Fruit fly (Drosophila melanogaster) whole organism, embryonic: Measurements from ENCODE around the gene ninaC.

Experiments
- Ada2b ChIP-seq: fragments of 200-800 bp; sonication (Bioruptor generic); IDR thresholded peaks from 2 replicates; pipeline ENCODE4 v1.3.6; 2022; ENCODE audit warnings: missing biosample characterization, missing genetic modification characterization
- Aef1 ChIP-seq: fragments of 200-800 bp; sonication (Bioruptor generic); IDR thresholded peaks from 3 replicates; pipeline ENCODE4 v1.3.6; 2022; ENCODE audit warnings: missing biosample characterization, missing genetic modification characterization
- BtbVII ChIP-seq: fragments of 200-800 bp; sonication (Bioruptor generic); optimal IDR thresholded peaks from 3 replicates; lab custom pipeline; 2017; ENCODE audit warnings: missing biosample characterization, mild to moderate bottlenecking, missing genetic modification characterization
- CG10321 ChIP-seq: fragments of 200-800 bp; sonication (Bioruptor generic); IDR thresholded peaks from 2 replicates; pipeline ENCODE4 v1.3.6; 2022; ENCODE audit warnings: missing biosample characterization, missing genetic modification characterization
- CG10366 ChIP-seq: fragments of 200-800 bp; sonication (Bioruptor generic); IDR thresholded peaks from 2 replicates; pipeline ENCODE4 v1.3.6; 2022; ENCODE audit warnings: missing biosample characterization, missing genetic modification characterization
- CG11085 ChIP-seq: fragments of 200-800 bp; sonication (Bioruptor generic); IDR thresholded peaks from 2 replicates; pipeline ENCODE4 v1.3.6; 2022; ENCODE audit warnings: missing biosample characterization, missing genetic modification characterization
- CG13894 ChIP-seq: fragments of 200-800 bp; sonication (Bioruptor generic); optimal IDR thresholded peaks from 3 replicates; lab custom pipeline; 2018; ENCODE audit warnings: missing biosample characterization, mild to moderate bottlenecking, missing genetic modification characterization, moderate library complexity
- CG15011 ChIP-seq: fragments of 200-800 bp; sonication (Bioruptor generic); optimal IDR thresholded peaks from 3 replicates; lab custom pipeline; 2018; ENCODE audit warnings: missing biosample characterization, mild to moderate bottlenecking, missing genetic modification characterization
- CG16813 ChIP-seq: fragments of 200-800 bp; sonication (Bioruptor generic); IDR thresholded peaks from 3 replicates; pipeline ENCODE4 v1.3.6; 2022; ENCODE audit warnings: missing biosample characterization, missing genetic modification characterization; ENCODE audit not compliant: partially characterized antibody
- CG16863 ChIP-seq: fragments of 200-800 bp; sonication (Bioruptor generic); optimal IDR thresholded peaks from 3 replicates; lab custom pipeline; 2016; ENCODE audit warnings: missing biosample characterization, missing genetic modification characterization
- CG32772 ChIP-seq: fragments of 200-800 bp; sonication (Bioruptor generic); IDR thresholded peaks from 2 replicates; pipeline ENCODE4 v1.3.6; 2022; ENCODE audit warnings: missing biosample characterization, missing genetic modification characterization
- CG33213 ChIP-seq: fragments of 200-800 bp; sonication (Bioruptor generic); optimal IDR thresholded peaks from 3 replicates; lab custom pipeline; 2016; ENCODE audit warnings: missing biosample characterization, missing genetic modification characterization
- CG42726 ChIP-seq: fragments of 200-800 bp; sonication (Bioruptor generic); IDR thresholded peaks from 2 replicates; pipeline ENCODE4 v1.3.6; 2022; ENCODE audit warnings: missing biosample characterization, missing genetic modification characterization; ENCODE audit not compliant: partially characterized antibody
- CG5180 ChIP-seq: fragments of 200-800 bp; sonication (Bioruptor generic); optimal IDR thresholded peaks from 3 replicates; lab custom pipeline; 2017; ENCODE audit warnings: missing biosample characterization, missing genetic modification characterization, mild to moderate bottlenecking, moderate library complexity, missing genetic modification reagents
- CG5245 ChIP-seq: fragments of 200-800 bp; sonication (Bioruptor generic); optimal IDR thresholded peaks from 3 replicates; lab custom pipeline; 2016; ENCODE audit warnings: missing biosample characterization, missing genetic modification characterization
- CG6791 ChIP-seq: fragments of 200-800 bp; sonication (Bioruptor generic); IDR thresholded peaks from 3 replicates; pipeline ENCODE4 v1.3.6; 2022; ENCODE audit warnings: missing biosample characterization, missing genetic modification characterization; ENCODE audit not compliant: partially characterized antibody
- CG8388 ChIP-seq: fragments of 200-800 bp; sonication (Bioruptor generic); optimal IDR thresholded peaks from 2 replicates; lab custom pipeline; 2019; ENCODE audit warnings: missing biosample characterization, mild to moderate bottlenecking, missing genetic modification characterization, moderate library complexity
- CG9215 ChIP-seq: fragments of 200-800 bp; sonication (Bioruptor generic); IDR thresholded peaks from 2 replicates; pipeline ENCODE4 v1.3.6; 2022; ENCODE audit warnings: missing biosample characterization, missing genetic modification characterization
- CG9932 ChIP-seq: fragments of 200-800 bp; sonication (Bioruptor generic); IDR thresholded peaks from 2 replicates; pipeline ENCODE4 v1.3.6; 2022; ENCODE audit warnings: missing biosample characterization, missing genetic modification characterization
- CkIIα-i1 ChIP-seq: fragments of 200-800 bp; sonication (Bioruptor generic); IDR thresholded peaks from 2 replicates; pipeline ENCODE4 v1.3.6; 2022; ENCODE audit warnings: missing biosample characterization, missing genetic modification characterization
- Dref ChIP-seq: fragments of 200-800 bp; sonication (Bioruptor generic); IDR thresholded peaks from 2 replicates; pipeline ENCODE4 v1.3.6; 2022; ENCODE audit warnings: missing biosample characterization, missing genetic modification characterization
- H15 ChIP-seq: fragments of 200-800 bp; sonication (Bioruptor generic); IDR thresholded peaks from 3 replicates; pipeline ENCODE4 v1.3.6; 2022; ENCODE audit warnings: missing biosample characterization, missing genetic modification characterization
- HHEX ChIP-seq: fragments of 200-800 bp; sonication (Bioruptor generic); optimal IDR thresholded peaks from 3 replicates; lab custom pipeline; 2017; ENCODE audit warnings: missing biosample characterization, mild to moderate bottlenecking, missing genetic modification characterization, missing genetic modification reagents
- HmgD ChIP-seq: fragments of 200-800 bp; sonication (Bioruptor generic); optimal IDR thresholded peaks from 3 replicates; lab custom pipeline; 2016; ENCODE audit warnings: missing biosample characterization, missing genetic modification characterization
- Hsf ChIP-seq: fragments of 200-800 bp; sonication (Bioruptor generic); optimal IDR thresholded peaks from 3 replicates; lab custom pipeline; 2016; ENCODE audit warnings: missing biosample characterization, missing genetic modification characterization
- Nf-YB ChIP-seq: fragments of 200-800 bp; sonication (Bioruptor generic); optimal IDR thresholded peaks from 3 replicates; lab custom pipeline; 2019; ENCODE audit warnings: missing biosample characterization, mild to moderate bottlenecking, missing genetic modification characterization, moderate library complexity
- Rfx ChIP-seq: fragments of 200-800 bp; sonication (Bioruptor generic); IDR thresholded peaks from 2 replicates; pipeline ENCODE4 v1.3.6; 2022; ENCODE audit warnings: missing biosample characterization, missing genetic modification characterization
- Xbp1 ChIP-seq: fragments of 200-800 bp; sonication (Bioruptor generic); optimal IDR thresholded peaks from 3 replicates; lab custom pipeline; 2016; ENCODE audit warnings: missing biosample characterization, mild to moderate bottlenecking, missing genetic modification characterization
- Xrp1 ChIP-seq: fragments of 200-800 bp; sonication (Bioruptor generic); IDR thresholded peaks from 2 replicates; pipeline ENCODE4 v1.3.6; 2022; ENCODE audit warnings: missing biosample characterization, missing genetic modification characterization
- ap ChIP-seq: fragments of 200-800 bp; sonication (Bioruptor generic); IDR thresholded peaks from 2 replicates; pipeline ENCODE4 v1.3.6; 2022; ENCODE audit warnings: missing biosample characterization, missing genetic modification characterization
- crol ChIP-seq: fragments of 200-800 bp; sonication (Bioruptor generic); IDR thresholded peaks from 2 replicates; pipeline ENCODE4 v1.3.6; 2022; ENCODE audit warnings: missing biosample characterization, missing genetic modification characterization
- da ChIP-seq: fragments of 200-800 bp; sonication (Bioruptor generic); optimal IDR thresholded peaks from 2 replicates; lab custom pipeline; 2016; ENCODE audit warnings: missing biosample characterization, missing genetic modification characterization
- dmrt99B ChIP-seq: fragments of 200-800 bp; sonication (Bioruptor generic); optimal IDR thresholded peaks from 2 replicates; lab custom pipeline; 2018; ENCODE audit warnings: missing biosample characterization, mild to moderate bottlenecking, missing genetic modification characterization, moderate library complexity
- emc ChIP-seq: fragments of 200-800 bp; sonication (Bioruptor generic); optimal IDR thresholded peaks from 2 replicates; lab custom pipeline; 2016; ENCODE audit warnings: missing biosample characterization, missing genetic modification characterization
- fru ChIP-seq: fragments of >200 bp; optimal IDR thresholded peaks from 2 replicates; lab custom pipeline; 2017
- ftz-f1 ChIP-seq: fragments of 200-800 bp; sonication (Bioruptor generic); optimal IDR thresholded peaks from 2 replicates; lab custom pipeline; 2016; ENCODE audit warnings: missing biosample characterization, missing genetic modification characterization
- gcm ChIP-seq: fragments of 200-800 bp; sonication (Bioruptor generic); optimal IDR thresholded peaks from 2 replicates; lab custom pipeline; 2019; ENCODE audit warnings: missing biosample characterization, mild to moderate bottlenecking, missing genetic modification characterization, moderate library complexity
- gcm2 ChIP-seq: fragments of 200-800 bp; sonication (Bioruptor generic); optimal IDR thresholded peaks from 2 replicates; lab custom pipeline; 2016; ENCODE audit warnings: missing biosample characterization, missing genetic modification characterization
- grn ChIP-seq: fragments of 200-800 bp; sonication (Bioruptor generic); optimal IDR thresholded peaks from 3 replicates; lab custom pipeline; 2017; ENCODE audit warnings: missing biosample characterization, missing genetic modification characterization
- gsb-n ChIP-seq: fragments of 200-800 bp; sonication (Bioruptor generic); optimal IDR thresholded peaks from 3 replicates; lab custom pipeline; 2018; ENCODE audit warnings: missing biosample characterization, mild to moderate bottlenecking, missing genetic modification characterization
- hb ChIP-seq: fragments of 200-800 bp; sonication (Bioruptor generic); IDR thresholded peaks from 3 replicates; pipeline ENCODE4 v1.3.6; 2022; ENCODE audit warnings: missing biosample characterization, missing genetic modification characterization; ENCODE audit not compliant: partially characterized antibody
- inv ChIP-seq: fragments of 200-800 bp; sonication (Bioruptor generic); IDR thresholded peaks from 2 replicates; pipeline ENCODE4 v1.3.6; 2022; ENCODE audit warnings: missing biosample characterization, missing genetic modification characterization; ENCODE audit not compliant: partially characterized antibody
- lbe ChIP-seq: fragments of 200-800 bp; sonication (Bioruptor generic); optimal IDR thresholded peaks from 2 replicates; lab custom pipeline; 2016; ENCODE audit warnings: missing biosample characterization, mild to moderate bottlenecking, missing genetic modification characterization
- lov ChIP-seq, 2 experiments: fragments of 200-800 bp in 1 of 2; fragments of >200 bp in 1 of 2; sonication (Bioruptor generic) in 1 of 2; IDR thresholded peaks in 1 of 2; optimal IDR thresholded peaks in 1 of 2; 2 replicates in 1 of 2; 3 replicates in 1 of 2; pipeline versions ENCODE4 v1.3.6 to Lab custom; 2017 to 2022; ENCODE audit warnings: missing biosample characterization in 1 of 2, missing genetic modification characterization in 1 of 2
- nom ChIP-seq: fragments of 200-800 bp; sonication (Bioruptor generic); optimal IDR thresholded peaks from 2 replicates; lab custom pipeline; 2017; ENCODE audit warnings: missing biosample characterization, missing genetic modification characterization, mild to moderate bottlenecking, moderate library complexity, missing genetic modification reagents
- pros ChIP-seq: fragments of 200-800 bp; sonication (Bioruptor generic); optimal IDR thresholded peaks from 3 replicates; lab custom pipeline; 2019; ENCODE audit warnings: missing biosample characterization, mild to moderate bottlenecking, missing genetic modification characterization, moderate library complexity
- pum ChIP-seq: fragments of 200-800 bp; sonication (Bioruptor generic); optimal IDR thresholded peaks from 2 replicates; lab custom pipeline; 2016; ENCODE audit warnings: missing biosample characterization, missing genetic modification characterization
- seq ChIP-seq: fragments of 200-800 bp; sonication (Bioruptor generic); IDR thresholded peaks from 2 replicates; pipeline ENCODE4 v1.3.6; 2022; ENCODE audit warnings: missing biosample characterization, missing genetic modification characterization
- tgo ChIP-seq: fragments of 200-800 bp; sonication (Bioruptor generic); IDR thresholded peaks from 3 replicates; pipeline ENCODE4 v1.3.6; 2022; ENCODE audit warnings: missing biosample characterization, missing genetic modification characterization
- trem ChIP-seq: fragments of 200-800 bp; optimal IDR thresholded peaks from 3 replicates; lab custom pipeline; 2019; ENCODE audit warnings: missing biosample characterization, mild to moderate bottlenecking, missing genetic modification characterization, moderate library complexity
- z ChIP-seq: fragments of 200-800 bp; sonication (Bioruptor generic); IDR thresholded peaks from 3 replicates; pipeline ENCODE4 v1.3.6; 2022; ENCODE audit warnings: missing biosample characterization, missing genetic modification characterization

The ninaC gene

DNA sequence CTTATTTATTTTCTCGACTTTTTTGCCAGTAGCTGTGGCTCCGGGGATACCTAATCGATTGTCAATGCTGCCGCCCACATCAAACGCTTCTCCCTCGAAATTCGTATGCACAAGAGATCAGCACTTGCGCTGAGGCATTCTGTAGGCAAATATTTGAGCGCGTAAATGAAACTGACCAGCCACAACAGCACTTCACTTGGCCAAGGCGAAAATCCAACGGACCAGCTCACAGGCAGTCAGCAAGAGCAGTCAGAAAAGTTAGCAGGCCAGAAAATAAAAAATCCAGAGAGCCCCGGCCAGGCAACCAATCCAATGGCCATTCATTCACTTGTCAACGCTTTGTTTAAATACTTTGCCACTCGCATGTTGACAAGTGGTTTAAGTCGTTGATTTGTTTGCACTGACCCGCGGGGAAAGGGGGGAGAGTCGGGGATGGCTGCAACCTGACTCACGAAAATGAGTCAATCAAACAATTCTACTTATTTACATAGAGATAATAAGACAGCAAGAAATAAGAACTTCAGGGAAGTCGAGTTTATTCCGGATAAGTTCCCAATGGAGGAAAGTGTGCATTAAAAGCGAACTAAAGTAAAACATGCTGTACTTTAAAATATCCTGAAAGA is 38.0 kb upstream of the ninaC start (continued):
- no peak; the same call in 1 of the 2 replicates for TF ChIP-seq CG32772 (GFP tag; lab: Robert Waterston, UW)
- no peak for TF ChIP-seq gcm2 (GFP tag; lab: Kevin White, UChicago)
- TF ChIP-seq HHEX (GFP tag; lab: Kevin White, UChicago) = no peak
- TF ChIP-seq nom = no peak
- no peak for TF ChIP-seq Ada2b
- peak; percentile 4 for TF ChIP-seq dmrt99B (tag; lab: Kevin White, UChicago)
- TF ChIP-seq gcm (GFP tag; lab: Kevin White, UChicago) = no peak
- TF ChIP-seq BtbVII (GFP tag; lab: Kevin White, UChicago) = no peak
- TF ChIP-seq crol = peak; percentile 40; the same call in 1 of the 2 replicates
- TF ChIP-seq CG5245 (GFP tag; lab: Kevin White, UChicago) = no peak
- peak; percentile 42 for TF ChIP-seq Xrp1
- TF ChIP-seq CG10366 = no peak
- no peak for TF ChIP-seq da (GFP tag; lab: Kevin White, UChicago)
- no peak for TF ChIP-seq CG16813 (GFP tag; lab: Robert Waterston, UW)
- no peak for TF ChIP-seq Rfx (GFP tag; lab: Robert Waterston, UW)
- TF ChIP-seq CG13894 (tag; lab: Kevin White, UChicago) = no peak
- TF ChIP-seq fru (lab: Kevin White, UChicago) = no peak
- TF ChIP-seq ftz-f1 (GFP tag; lab: Kevin White, UChicago) = no peak
- TF ChIP-seq Xbp1 (GFP tag; lab: Kevin White, UChicago) = no peak
- TF ChIP-seq hb = no peak
- no peak for TF ChIP-seq CG33213 (GFP tag; lab: Kevin White, UChicago)
- TF ChIP-seq pros (GFP tag; lab: Kevin White, UChicago) = no peak
- no peak for TF ChIP-seq pum (GFP tag; lab: Kevin White, UChicago)
- TF ChIP-seq HmgD (GFP tag; lab: Kevin White, UChicago) = no peak
- TF ChIP-seq CG9932 = no peak
- no peak; the same call in 1 of the 2 replicates for TF ChIP-seq seq
- no peak for TF ChIP-seq CG6791 (GFP tag; lab: Robert Waterston, UW)
- no peak for TF ChIP-seq Dref (GFP tag; lab: Robert Waterston, UW)
- TF ChIP-seq CkIIα-i1 = no peak
- no peak for TF ChIP-seq CG9215 (GFP tag; lab: Robert Waterston, UW)
- no peak for TF ChIP-seq tgo (GFP tag; lab: Robert Waterston, UW)
- no peak for TF ChIP-seq H15 (GFP tag; lab: Robert Waterston, UW)
- TF ChIP-seq gsb-n = peak; percentile 10
- TF ChIP-seq CG8388 (GFP tag; lab: Kevin White, UChicago) = no peak
- no peak for TF ChIP-seq Aef1 (GFP tag; lab: Robert Waterston, UW)
- TF ChIP-seq grn = peak; percentile 28
- TF ChIP-seq CG5180 = peak; percentile 18
- TF ChIP-seq CG42726 (GFP tag; lab: Robert Waterston, UW) = no peak
- TF ChIP-seq inv (GFP tag; lab: Robert Waterston, UW) = no peak
- TF ChIP-seq emc = no peak
- TF ChIP-seq Nf-YB (GFP tag; lab: Kevin White, UChicago) = no peak
- no peak for TF ChIP-seq CG10321 (GFP tag; lab: Robert Waterston, UW)
- no peak for TF ChIP-seq ap (GFP tag; lab: Robert Waterston, UW)
- no peak for TF ChIP-seq Hsf (GFP tag; lab: Kevin White, UChicago)
- no peak for TF ChIP-seq trem (tag; lab: Kevin White, UChicago)
- no peak for TF ChIP-seq lbe
- TF ChIP-seq CG16863 (GFP tag; lab: Kevin White, UChicago) = peak; percentile 24
- TF ChIP-seq CG11085 (GFP tag; lab: Robert Waterston, UW) = no peak
- 0 out of 3 replicates have a peak, but pooled peaks have one; percentile 25 for TF ChIP-seq z (GFP tag; lab: Robert Waterston, UW)
- TF ChIP-seq CG15011 (GFP tag; lab: Kevin White, UChicago) = peak; percentile 18
- no peak for TF ChIP-seq lov (optimal IDR thresholded peaks at IDR 0.05; lab: Kevin White, UChicago)
- TF ChIP-seq lov (GFP tag; IDR thresholded peaks at IDR 0.05; lab: Robert Waterston, UW) = 0 out of 3 replicates have a peak, but pooled peaks have one; percentile 24
